Fruit fly (Drosophila melanogaster) whole organism: Measurements from ENCODE around the gene CG5704.

Source experiments
- CG8478 ChIP-seq: fragments of >200 bp; optimal IDR thresholded peaks from 2 replicates; lab custom pipeline; 2018; ENCODE audit warnings: inconsistent platforms
- Dll ChIP-seq: fragments of >200 bp; optimal IDR thresholded peaks from 2 replicates; lab custom pipeline; 2017
- EcR ChIP-seq, 2 experiments: fragments of >200 bp; optimal IDR thresholded peaks; 2 replicates each; lab custom pipeline; 2017; ENCODE audit warnings: missing biosample characterization in 2 of 2, missing genetic modification characterization in 2 of 2, missing genetic modification reagents in 2 of 2
- pan ChIP-seq: fragments of >200 bp; optimal IDR thresholded peaks from 2 replicates; lab custom pipeline; 2017
- psq ChIP-seq: fragments of >200 bp; optimal IDR thresholded peaks from 2 replicates; lab custom pipeline; 2017
- usp ChIP-seq: fragments of >200 bp; optimal IDR thresholded peaks from 2 replicates; lab custom pipeline; 2017; ENCODE audit warnings: missing biosample characterization, missing genetic modification characterization, mixed read lengths

The CG5704 gene

dm6 chr3L:2162623-2163022 is 8.1 kb downstream of the CG5704 start:
- TF ChIP-seq Dll (no peak), CG8478 (no peak), pan (lab: Kevin White, UChicago) (no peak), usp (GFP tag; lab: Kevin White, UChicago) (no peak), EcR (GFP tag; optimal IDR thresholded peaks at IDR 0.05; lab: Kevin White, UChicago) (no peak), psq (lab: Kevin White, UChicago) (no peak)

- no peak for TF ChIP-seq Dll
Measured at dm6 chr3L:2162019-2162418, 8.8 kb downstream of the CG5704 start.

- TF ChIP-seq EcR (GFP tag; optimal IDR thresholded peaks at IDR 0.05; lab: Kevin White, UChicago) (no peak), Dll (no peak)
Measured at dm6 chr3L:2159817-2160216, 11.0 kb downstream of the CG5704 start.

DNA sequence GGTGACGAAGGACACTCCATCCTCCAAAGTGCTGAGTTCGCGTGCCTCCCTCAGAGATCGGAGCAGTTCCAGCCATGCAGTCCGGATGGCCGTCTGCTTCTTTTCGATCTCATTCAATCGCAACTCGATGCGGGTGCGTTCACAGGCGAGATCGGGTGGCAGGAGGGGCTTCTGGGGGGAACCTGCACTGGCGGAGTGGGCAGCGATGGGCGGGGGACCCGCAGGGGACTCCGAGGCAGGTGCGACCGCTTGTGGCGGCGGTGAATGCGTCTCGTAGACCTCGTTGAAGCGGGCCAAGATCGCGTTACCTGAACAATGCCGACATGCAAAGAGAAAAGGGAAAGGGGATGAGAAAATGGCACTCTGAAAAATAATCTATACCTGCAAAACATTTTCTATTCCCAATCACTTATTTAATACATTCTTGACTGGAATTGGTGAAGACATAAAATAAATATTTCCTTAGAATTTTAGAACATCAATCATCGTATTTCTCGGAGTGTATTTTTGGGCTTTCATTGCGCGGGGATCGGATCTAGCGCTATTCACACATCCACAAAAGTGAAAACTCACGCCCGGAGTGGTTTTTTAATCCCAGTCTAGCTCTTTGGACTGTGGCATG is 12.0 kb downstream of the CG5704 start:
- no peak for TF ChIP-seq Dll
- TF ChIP-seq CG8478 = no peak
- no peak for TF ChIP-seq EcR (GFP tag; optimal IDR thresholded peaks at IDR 0.05; lab: Kevin White, UChicago)
- no peak for TF ChIP-seq psq (lab: Kevin White, UChicago)
- no peak for TF ChIP-seq usp (GFP tag; lab: Kevin White, UChicago)
- no peak for TF ChIP-seq pan (lab: Kevin White, UChicago)

- TF ChIP-seq pan (lab: Kevin White, UChicago) (no peak), CG8478 (no peak), usp (GFP tag; lab: Kevin White, UChicago) (no peak), psq (lab: Kevin White, UChicago) (no peak), EcR (GFP tag; optimal IDR thresholded peaks at IDR 0.05; lab: Kevin White, UChicago) (no peak)
Measured at dm6 chr3L:2157427-2157931, 13.3 kb downstream of the CG5704 start.

DNA sequence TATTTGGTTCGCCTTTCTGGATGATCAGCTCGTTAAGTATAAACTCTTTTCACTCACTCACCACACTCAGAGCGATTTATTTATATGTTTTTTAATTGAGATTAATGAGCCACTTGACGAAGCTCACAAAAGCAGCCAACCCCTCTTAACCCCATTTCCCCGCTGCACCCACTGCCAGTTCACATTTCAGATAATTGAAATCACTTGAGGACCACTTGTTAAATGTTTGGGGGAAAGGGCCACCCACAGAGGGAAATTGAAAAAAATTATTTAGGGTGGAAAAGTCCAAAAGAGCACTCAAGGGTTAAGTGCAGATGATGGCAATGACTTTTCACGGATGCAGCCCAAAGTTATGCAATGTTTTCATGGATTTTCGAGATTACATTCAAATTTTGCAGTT is 18.0 kb downstream of the CG5704 start:
- TF ChIP-seq usp (GFP tag; lab: Kevin White, UChicago) (no peak), EcR (GFP tag; optimal IDR thresholded peaks at IDR 0.05; lab: Kevin White, UChicago) (peak in 1 of 2 experiments; percentile 29), CG8478 (no peak)

DNA sequence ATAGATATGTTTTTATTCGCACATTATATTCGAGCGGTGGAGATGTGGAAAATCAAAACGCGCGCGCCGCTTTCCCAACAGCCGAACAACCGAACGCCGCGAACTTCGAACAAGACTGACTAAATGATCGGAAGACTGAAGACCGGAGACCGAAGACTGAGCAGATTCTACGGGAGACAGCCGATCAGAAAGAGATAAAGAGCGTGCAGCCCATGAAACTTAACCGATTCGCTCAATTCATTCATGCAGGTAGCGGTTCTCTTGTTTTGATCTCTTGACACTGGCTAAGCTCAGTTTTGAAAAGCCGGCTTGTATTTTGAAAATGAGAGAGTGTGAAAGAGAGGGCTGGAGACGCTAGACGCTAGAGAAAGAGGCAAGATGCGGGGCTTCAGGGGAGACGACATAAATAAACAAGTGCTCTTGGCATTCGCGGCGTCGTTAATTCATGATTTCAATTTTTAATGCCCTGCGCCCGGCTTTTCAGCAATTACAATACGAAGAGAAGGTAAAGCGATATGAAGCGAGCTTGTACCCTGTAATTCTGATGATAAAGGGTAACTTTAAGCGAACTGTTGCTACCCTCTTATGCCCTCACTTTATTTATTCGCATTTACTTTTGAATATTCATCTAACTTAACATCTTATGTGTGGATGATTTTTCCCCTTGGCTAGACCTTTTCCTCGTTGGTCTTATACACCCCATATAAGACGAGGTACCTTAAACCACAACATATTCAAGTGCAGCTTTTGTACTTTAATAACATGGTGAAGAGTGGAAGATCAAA is 19.0 kb downstream of the CG5704 start, which contains the start of gene zormin:
Gene zormin, minus strand, starts transcription at position 113 of the 785 bp plus-strand sequence.
- TF ChIP-seq EcR (GFP tag; optimal IDR thresholded peaks at IDR 0.05; lab: Kevin White, UChicago) (no peak), usp (GFP tag; lab: Kevin White, UChicago) (no peak), Dll (no peak), pan (lab: Kevin White, UChicago) (peak; percentile 86)

- no peak for TF ChIP-seq EcR (GFP tag; optimal IDR thresholded peaks at IDR 0.05; lab: Kevin White, UChicago)
- TF ChIP-seq pan (lab: Kevin White, UChicago) = no peak
- TF ChIP-seq usp (GFP tag; lab: Kevin White, UChicago) = no peak
- TF ChIP-seq psq (lab: Kevin White, UChicago) = no peak
- no peak for TF ChIP-seq CG8478
- TF ChIP-seq Dll = no peak
Measured at dm6 chr3L:2149664-2150063, 21.1 kb downstream of the CG5704 start.

DNA sequence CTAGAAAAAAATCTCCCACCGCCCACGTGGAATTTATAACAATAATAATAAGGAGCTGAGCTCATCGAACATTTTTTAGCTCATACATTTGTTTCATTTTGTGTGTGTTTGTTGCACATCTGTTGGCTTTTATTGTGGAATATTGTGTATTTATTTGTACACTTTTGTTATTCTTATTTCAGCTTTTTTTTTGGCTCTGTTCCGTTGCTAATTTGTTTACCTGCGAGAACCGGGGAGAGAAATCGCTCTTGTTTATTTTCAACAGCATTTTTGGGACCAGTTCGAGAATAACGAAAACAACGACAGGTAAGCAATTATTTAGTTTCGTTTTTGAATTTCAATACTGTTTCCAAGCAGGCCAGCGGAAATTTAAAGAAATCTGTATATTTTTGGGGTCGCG is 23.0 kb downstream of the CG5704 start:
- TF ChIP-seq CG8478 (no peak), Dll (no peak), EcR (GFP tag; optimal IDR thresholded peaks at IDR 0.05; lab: Kevin White, UChicago) (no peak), usp (GFP tag; lab: Kevin White, UChicago) (no peak), pan (lab: Kevin White, UChicago) (no peak), psq (lab: Kevin White, UChicago) (no peak)

dm6 chr3L:2145019-2145418 is 25.8 kb downstream of the CG5704 start:
- TF ChIP-seq CG8478 = no peak
- TF ChIP-seq EcR (GFP tag; optimal IDR thresholded peaks at IDR 0.05; lab: Kevin White, UChicago) = no peak
- TF ChIP-seq usp (GFP tag; lab: Kevin White, UChicago) = no peak
- no peak for TF ChIP-seq Dll

DNA sequence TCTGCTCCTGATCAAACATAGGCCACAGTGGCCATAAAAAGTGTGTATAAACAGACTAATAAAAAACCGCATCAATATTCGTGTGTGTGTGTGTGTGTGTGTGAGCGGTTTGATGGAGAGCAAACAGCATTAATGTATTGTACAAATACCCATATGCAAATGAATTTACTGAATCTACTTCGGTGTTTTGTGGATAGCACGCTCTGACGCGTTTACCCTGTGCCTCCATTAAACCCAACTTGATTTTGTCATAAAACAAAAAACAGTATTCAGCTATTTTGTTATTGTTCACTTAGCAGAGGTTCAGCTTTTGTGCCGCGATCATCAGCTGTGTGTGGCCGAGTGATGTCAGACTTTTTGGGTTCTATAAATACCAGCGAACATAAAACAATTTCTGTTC is 26.4 kb downstream of the CG5704 start:
- no peak for TF ChIP-seq usp (GFP tag; lab: Kevin White, UChicago)
- no peak for TF ChIP-seq psq (lab: Kevin White, UChicago)
- TF ChIP-seq pan (lab: Kevin White, UChicago) = no peak
- no peak for TF ChIP-seq EcR (GFP tag; optimal IDR thresholded peaks at IDR 0.05; lab: Kevin White, UChicago)
- TF ChIP-seq CG8478 = no peak
- TF ChIP-seq Dll = no peak

dm6 chr3L:2142435-2142834 is 28.3 kb downstream of the CG5704 start:
- TF ChIP-seq pan (lab: Kevin White, UChicago) (no peak), EcR (GFP tag; optimal IDR thresholded peaks at IDR 0.05; lab: Kevin White, UChicago) (no peak), usp (GFP tag; lab: Kevin White, UChicago) (no peak), psq (lab: Kevin White, UChicago) (no peak), CG8478 (no peak), Dll (no peak)

- TF ChIP-seq CG8478 (no peak), pan (lab: Kevin White, UChicago) (no peak), psq (lab: Kevin White, UChicago) (no peak), Dll (no peak), usp (GFP tag; lab: Kevin White, UChicago) (no peak), EcR (GFP tag; optimal IDR thresholded peaks at IDR 0.05; lab: Kevin White, UChicago) (no peak)
Measured at dm6 chr3L:2136419-2136818, 34.4 kb downstream of the CG5704 start.
